Worm (Caenorhabditis elegans) whole organism, L4 larva: ENCODE data around the gene C53D6.8.

Experiments used
- F44E2.7 ChIP-seq: fragments of 200-800 bp; sonication (Bioruptor generic); IDR thresholded peaks from 2 replicates; pipeline ENCODE4 v2.1.2; 2022; ENCODE audit warnings: missing genetic modification characterization, missing compliant biosample characterization
- aha-1 ChIP-seq: fragments of 150-350 bp; peaks from one replicate; lab custom pipeline; 2014; ENCODE audit warnings: missing biosample characterization, missing genetic modification characterization
- aly-2 ChIP-seq: sonication (generic microtip); optimal IDR thresholded peaks from 2 replicates; lab custom pipeline; 2018; ENCODE audit warnings: missing biosample characterization, missing genetic modification characterization
- ama-1 ChIP-seq: fragments of 150-350 bp; optimal IDR thresholded peaks from 2 replicates; lab custom pipeline; 2014; ENCODE audit warnings: inconsistent platforms, mixed read lengths
- ceh-28 ChIP-seq: fragments of 150-350 bp; optimal IDR thresholded peaks from 2 replicates; lab custom pipeline; 2014; ENCODE audit warnings: missing biosample characterization, missing genetic modification reagents, missing genetic modification characterization
- ceh-44 ChIP-seq: fragments of 200-800 bp; sonication (Bioruptor generic); IDR thresholded peaks from 2 replicates; pipeline ENCODE4 v1.3.6; 2022; ENCODE audit warnings: missing genetic modification reagents, missing genetic modification characterization, missing compliant biosample characterization
- ces-1 ChIP-seq: fragments of 150-350 bp; sonication (generic microtip); optimal IDR thresholded peaks from 4 replicates; lab custom pipeline; 2014; ENCODE audit warnings: missing biosample characterization, missing genetic modification reagents, missing genetic modification characterization
- cey-2 ChIP-seq: sonication (generic microtip); optimal IDR thresholded peaks from 3 replicates; lab custom pipeline; 2017; ENCODE audit warnings: missing genetic modification characterization, mild to moderate bottlenecking, missing compliant biosample characterization, antibody characterized with exemption, borderline replicate concordance; ENCODE audit not compliant: insufficient read depth
- daf-16 ChIP-seq, 3 experiments: sonication (generic microtip); optimal IDR thresholded peaks; 2 replicates each; lab custom pipeline; 2016 to 2017; ENCODE audit warnings: missing genetic modification characterization in 3 of 3, missing genetic modification reagents in 3 of 3, mild to moderate bottlenecking in 2 of 3, missing compliant biosample characterization in 2 of 3, missing biosample characterization in 1 of 3, moderate library complexity in 1 of 3
- dmd-9 ChIP-seq: fragments of 200-800 bp; sonication (Bioruptor generic); IDR thresholded peaks from 2 replicates; pipeline ENCODE4 v1.3.6; 2022; ENCODE audit warnings: missing genetic modification reagents, missing genetic modification characterization, missing compliant biosample characterization
- dpl-1 ChIP-seq: fragments of 150-350 bp; optimal IDR thresholded peaks from 2 replicates; lab custom pipeline; 2014; ENCODE audit warnings: missing biosample characterization, missing genetic modification reagents, missing genetic modification characterization
- dve-1 ChIP-seq: sonication (generic microtip); optimal IDR thresholded peaks from 2 replicates; lab custom pipeline; 2017; ENCODE audit warnings: antibody characterized with exemption, mild to moderate bottlenecking, missing genetic modification characterization, missing compliant biosample characterization; ENCODE audit not compliant: insufficient read depth
- egl-27 ChIP-seq: sonication (generic microtip); optimal IDR thresholded peaks from 3 replicates; lab custom pipeline; 2017; ENCODE audit warnings: missing biosample characterization, missing genetic modification reagents, missing genetic modification characterization
- hlh-11 ChIP-seq: fragments of 200-800 bp; sonication (Bioruptor generic); optimal IDR thresholded peaks from 2 replicates; lab custom pipeline; 2018; ENCODE audit warnings: mild to moderate bottlenecking, missing genetic modification characterization, missing compliant biosample characterization
- hmg-1.1 ChIP-seq: fragments of 200-800 bp; sonication (Bioruptor generic); IDR thresholded peaks from 2 replicates; pipeline ENCODE4 v1.3.6; 2022; ENCODE audit warnings: missing genetic modification reagents, missing genetic modification characterization, missing compliant biosample characterization
- lsy-2 ChIP-seq, 2 experiments: fragments of 150-350 bp in 1 of 2; sonication (generic microtip) in 1 of 2; optimal IDR thresholded peaks; 2 replicates each; lab custom pipeline; 2014 to 2017; ENCODE audit warnings: missing biosample characterization in 2 of 2, missing genetic modification characterization in 2 of 2
- madf-9 ChIP-seq: fragments of 200-800 bp; sonication (Bioruptor generic); conservative IDR thresholded peaks from 2 replicates; pipeline ENCODE4 v1.3.6; 2022; ENCODE audit warnings: missing genetic modification reagents, missing genetic modification characterization, missing compliant biosample characterization
- nhr-10 ChIP-seq: fragments of 150-350 bp; optimal IDR thresholded peaks from 2 replicates; lab custom pipeline; 2014; ENCODE audit warnings: missing biosample characterization, missing genetic modification characterization
- nhr-111 ChIP-seq: fragments of 200-800 bp; sonication (Bioruptor generic); optimal IDR thresholded peaks from 2 replicates; lab custom pipeline; 2018; ENCODE audit warnings: mild to moderate bottlenecking, missing genetic modification characterization, missing compliant biosample characterization
- nhr-6 ChIP-seq: fragments of 150-350 bp; optimal IDR thresholded peaks from 2 replicates; lab custom pipeline; 2014; ENCODE audit warnings: missing biosample characterization, missing genetic modification characterization
- pha-4 ChIP-seq, 2 experiments: fragments of 150-350 bp in 1 of 2; fragments of 200-800 bp in 1 of 2; sonication (Bioruptor generic) in 1 of 2; IDR thresholded peaks in 1 of 2; optimal IDR thresholded peaks in 1 of 2; 2 replicates each; pipeline versions ENCODE4 v1.3.6 to Lab custom; 2014 to 2022; ENCODE audit warnings: missing genetic modification characterization in 2 of 2, missing genetic modification reagents in 2 of 2, missing biosample characterization in 1 of 2, missing compliant biosample characterization in 1 of 2
- php-3 ChIP-seq: fragments of 200-800 bp; sonication (Bioruptor generic); IDR thresholded peaks from 2 replicates; pipeline ENCODE4 v1.3.6; 2022; ENCODE audit warnings: missing genetic modification reagents, missing genetic modification characterization, missing compliant biosample characterization
- saeg-2 ChIP-seq: fragments of 200-800 bp; sonication (Bioruptor generic); IDR thresholded peaks from 2 replicates; pipeline ENCODE4 v1.3.6; 2022; ENCODE audit warnings: missing genetic modification reagents, missing genetic modification characterization, missing compliant biosample characterization
- sdz-12 ChIP-seq: fragments of 200-800 bp; sonication (Bioruptor generic); optimal IDR thresholded peaks from 2 replicates; lab custom pipeline; 2018; ENCODE audit warnings: mild to moderate bottlenecking, missing genetic modification characterization, missing compliant biosample characterization
- skn-1 ChIP-seq: fragments of 150-350 bp; optimal IDR thresholded peaks from 2 replicates; lab custom pipeline; 2014; ENCODE audit warnings: missing biosample characterization, missing genetic modification characterization
- snpc-1.2 ChIP-seq: fragments of 200-800 bp; sonication (Bioruptor generic); IDR thresholded peaks from 2 replicates; pipeline ENCODE4 v1.3.6; 2022; ENCODE audit warnings: missing genetic modification reagents, missing genetic modification characterization, missing compliant biosample characterization
- spr-3 ChIP-seq: fragments of 200-800 bp; sonication (Bioruptor generic); optimal IDR thresholded peaks from 2 replicates; lab custom pipeline; 2018; ENCODE audit warnings: mild to moderate bottlenecking, missing genetic modification characterization, missing compliant biosample characterization
- tag-97 ChIP-seq: fragments of 200-800 bp; sonication (Bioruptor generic); IDR thresholded peaks from 2 replicates; pipeline ENCODE4 v1.3.6; 2022; ENCODE audit warnings: missing genetic modification characterization, missing compliant biosample characterization
- unc-62 ChIP-seq, 3 experiments: fragments of 150-350 bp in 1 of 3; sonication (generic microtip); optimal IDR thresholded peaks in 2 of 3; peaks in 1 of 3; 1 replicate in 1 of 3; 2 replicates in 2 of 3; lab custom pipeline; 2014 to 2017; ENCODE audit warnings: missing biosample characterization in 3 of 3, missing genetic modification characterization in 3 of 3, missing genetic modification reagents in 3 of 3, missing genotype in 1 of 3
- zag-1 ChIP-seq: fragments of 150-350 bp; optimal IDR thresholded peaks from 2 replicates; lab custom pipeline; 2014; ENCODE audit warnings: missing biosample characterization, missing genetic modification characterization
- zfp-2 ChIP-seq: sonication (generic microtip); optimal IDR thresholded peaks from 2 replicates; lab custom pipeline; 2016; ENCODE audit warnings: mild to moderate bottlenecking, missing genetic modification characterization, missing compliant biosample characterization
- zfp-3 ChIP-seq: fragments of 200-800 bp; sonication (Bioruptor generic); conservative IDR thresholded peaks from 2 replicates; pipeline ENCODE4 v1.3.6; 2022; ENCODE audit warnings: missing genetic modification reagents, missing genetic modification characterization, missing compliant biosample characterization
- ztf-11 ChIP-seq: fragments of 150-350 bp; optimal IDR thresholded peaks from 2 replicates; lab custom pipeline; 2014; ENCODE audit warnings: missing biosample characterization, missing genetic modification characterization

The C53D6.8 gene

DNA sequence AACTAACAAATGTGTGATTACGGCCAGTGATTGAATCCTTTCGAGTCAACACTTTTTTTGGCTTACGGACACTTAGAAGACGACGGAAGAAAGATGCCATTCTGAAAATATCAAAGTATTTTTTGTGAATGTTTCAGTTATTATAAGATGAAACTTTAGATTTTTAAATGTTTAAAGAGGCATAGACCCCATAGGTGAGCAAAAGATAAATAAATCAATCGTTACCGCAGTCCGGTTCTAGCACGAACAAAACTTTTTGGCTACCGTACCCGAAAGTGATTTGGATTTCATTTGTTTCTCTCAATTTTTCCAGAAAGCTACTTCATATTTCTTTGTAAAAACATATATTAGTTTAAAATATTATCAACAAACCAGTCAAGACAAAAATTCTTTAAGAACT lies 34.5 kb upstream of the C53D6.8 start, which contains the start of gene C53D6.7:
Gene C53D6.7, minus strand, starts transcription at position 101 of the 400 bp plus-strand sequence.
- TF ChIP-seq ceh-44 (no peak), ces-1 (no peak), ceh-28 (tag; lab: Kevin White, UChicago) (no peak), nhr-6 (no peak), sdz-12 (GFP tag; lab: Kevin White, UChicago) (no peak), hmg-1.1 (GFP tag; lab: Robert Waterston, UW) (no peak), zfp-2 (no peak), dmd-9 (GFP tag; lab: Robert Waterston, UW) (no peak), snpc-1.2 (GFP tag; lab: Robert Waterston, UW) (no peak), aly-2 (tag; lab: Kevin White, UChicago) (no peak), nhr-10 (tag; lab: Kevin White, UChicago) (no peak), skn-1 (no peak), F44E2.7 (GFP tag; lab: Robert Waterston, UW) (no peak), ama-1 (no peak), egl-27 (no peak)

DNA sequence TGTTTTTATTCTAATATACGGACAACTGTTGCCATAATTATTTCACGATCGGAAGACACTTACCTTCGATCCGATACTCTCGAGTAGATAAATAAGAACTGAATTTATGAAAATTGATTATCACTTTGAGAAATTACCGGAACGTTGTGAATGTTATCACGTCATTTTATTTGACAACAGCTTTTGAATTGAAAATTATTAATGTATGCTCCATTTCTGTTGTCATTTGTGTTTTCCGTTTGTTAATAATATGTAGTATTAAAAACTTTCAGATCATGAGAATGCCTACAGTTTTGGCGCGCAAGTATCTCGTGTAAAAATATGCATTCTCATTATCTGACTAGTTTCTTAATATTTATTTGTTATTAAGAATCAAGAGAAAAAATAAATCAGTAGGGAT lies 31.8 kb upstream of the C53D6.8 start, which contains the start of gene C53D6.10:
Gene C53D6.10, minus strand, starts transcription at position 101 of the 400 bp plus-strand sequence.
- TF ChIP-seq tag-97, result no peak
- no peak for TF ChIP-seq dve-1 (tag; lab: Kevin White, UChicago)
- no peak for TF ChIP-seq hlh-11 (tag; lab: Kevin White, UChicago)
- no peak for TF ChIP-seq zag-1 (tag; lab: Kevin White, UChicago)
- no peak for TF ChIP-seq ceh-44
- TF ChIP-seq lsy-2 (tag; optimal IDR thresholded peaks at IDR 0.05; lab: Kevin White, UChicago), result no peak
- TF ChIP-seq dmd-9 (GFP tag; lab: Robert Waterston, UW), result no peak
- no peak for TF ChIP-seq madf-9 (GFP tag; lab: Robert Waterston, UW)

DNA sequence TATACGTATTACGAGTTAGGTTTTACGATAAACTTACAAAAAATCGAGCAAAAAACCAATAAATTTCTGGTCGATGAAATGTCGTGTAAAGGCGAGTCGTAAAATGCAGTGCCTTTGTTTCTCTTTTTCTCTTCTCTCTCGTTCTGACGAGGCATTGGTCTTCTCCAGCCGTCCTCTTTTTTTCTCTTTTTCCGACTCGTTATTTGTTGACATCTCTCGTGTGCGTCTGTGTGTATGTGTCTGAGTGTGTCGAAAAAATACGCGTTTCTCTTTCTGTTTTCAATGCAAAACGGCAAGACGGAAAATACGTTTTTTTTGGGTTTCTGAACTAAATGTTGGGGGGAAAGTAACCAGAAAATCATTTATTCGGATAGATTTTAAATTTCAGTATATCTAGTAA lies 30.0 kb upstream of the C53D6.8 start, which contains the start of gene C53D6.6:
Gene C53D6.6, minus strand, starts transcription at position 118 of the 400 bp plus-strand sequence.
- TF ChIP-seq ztf-11 (no peak), pha-4 (GFP tag; IDR thresholded peaks at IDR 0.05; lab: Robert Waterston, UW) (no peak), pha-4 (tag; optimal IDR thresholded peaks at IDR 0.05; lab: Kevin White, UChicago) (peak; percentile 4), daf-16 (GFP tag; optimal IDR thresholded peaks at IDR 0.05; lab: Kevin White, UChicago) (no peak), daf-16 (tag; optimal IDR thresholded peaks at IDR 0.05; lab: Kevin White, UChicago) (peak; percentile 68), ceh-28 (tag; lab: Kevin White, UChicago) (no peak), tag-97 (no peak), zfp-3 (GFP tag; lab: Robert Waterston, UW) (no peak), nhr-111 (GFP tag; lab: Kevin White, UChicago) (no peak), cey-2 (tag; lab: Kevin White, UChicago) (no peak), dpl-1 (GFP tag; lab: Kevin White, UChicago) (no peak), unc-62 (GFP tag; optimal IDR thresholded peaks at IDR 0.05 in 1 of 2; lab: Kevin White, UChicago) (peak in 1 of 2 experiments; percentile 6), unc-62 (tag; optimal IDR thresholded peaks at IDR 0.05; lab: Kevin White, UChicago) (no peak), aha-1 (tag; lab: Kevin White, UChicago) (peak; percentile 26), spr-3 (GFP tag; lab: Kevin White, UChicago) (no peak), saeg-2 (GFP tag; lab: Robert Waterston, UW) (no peak)

DNA sequence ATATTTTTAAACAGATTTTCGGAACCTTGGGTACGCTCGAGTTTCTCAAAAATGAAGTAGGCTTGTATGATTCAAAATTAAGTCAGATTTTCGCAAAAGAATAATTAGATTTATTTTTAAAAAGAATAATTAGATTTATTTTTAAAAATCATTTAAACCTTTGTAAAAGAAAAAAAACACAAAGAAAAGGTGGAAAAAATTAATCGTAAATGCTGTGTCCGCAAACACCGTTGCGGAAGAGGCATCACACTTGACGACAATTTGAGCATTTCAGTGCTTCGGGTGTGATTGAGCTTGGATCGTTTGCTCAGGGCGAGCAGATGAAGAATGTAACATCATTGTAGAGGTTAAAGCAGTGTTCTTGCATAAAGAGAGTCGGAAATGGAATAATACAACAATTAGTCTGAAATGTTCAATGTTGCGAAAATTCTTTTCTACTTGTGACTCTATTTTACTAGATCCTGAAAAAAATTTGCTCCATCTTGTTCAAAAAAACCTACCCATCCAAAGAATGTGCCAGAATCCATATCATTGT lies 18.8 kb upstream of the C53D6.8 start:
- TF ChIP-seq php-3 (GFP tag; lab: Robert Waterston, UW) (no peak), unc-62 (GFP tag; optimal IDR thresholded peaks at IDR 0.05 in 1 of 2; lab: Kevin White, UChicago) (peak in 1 of 2 experiments; percentile 72), unc-62 (tag; optimal IDR thresholded peaks at IDR 0.05; lab: Kevin White, UChicago) (no peak)
- TF ChIP-seq, all 104 proteins: peak for 1
